Fruit fly (Drosophila melanogaster): ENCODE measurements around the gene Rab7.

- TF ChIP-seq Dll (optimal IDR thresholded peaks at IDR 0.05): no peak
- no peak for TF ChIP-seq EcR (GFP tag; optimal IDR thresholded peaks at IDR 0.05)
- no peak for TF ChIP-seq pan (optimal IDR thresholded peaks at IDR 0.05)
- no peak for TF ChIP-seq CG8478 (optimal IDR thresholded peaks at IDR 0.05)
- no peak for TF ChIP-seq usp (GFP tag; optimal IDR thresholded peaks at IDR 0.05)
- TF ChIP-seq psq (optimal IDR thresholded peaks at IDR 0.05): no peak
These were observed 33.1 kb downstream of the Rab7 start for dm6 chr3R:24025715-24026467.
